Worm (Caenorhabditis elegans) whole organism, L2 larva: ENCODE data around the gene mre-11.

ENCODE experiments used
- C34F6.9 ChIP-seq: fragments of 150-350 bp; optimal IDR thresholded peaks from 2 replicates; lab custom pipeline; 2014; ENCODE audit warnings: missing biosample characterization, missing genetic modification characterization
- F13H6.1 ChIP-seq: sonication (generic microtip); optimal IDR thresholded peaks from 2 replicates; lab custom pipeline; 2016; ENCODE audit warnings: missing genetic modification characterization, missing compliant biosample characterization
- R02D3.7 ChIP-seq: fragments of 150-350 bp; optimal IDR thresholded peaks from 2 replicates; lab custom pipeline; 2014; ENCODE audit warnings: missing biosample characterization, missing genetic modification characterization
- Y55F3AM.14 ChIP-seq: fragments of 200-800 bp; sonication (Bioruptor generic); optimal IDR thresholded peaks from 2 replicates; lab custom pipeline; 2018; ENCODE audit warnings: mild to moderate bottlenecking, missing genetic modification characterization, missing compliant biosample characterization
- blmp-1 ChIP-seq: sonication (generic microtip); optimal IDR thresholded peaks from 2 replicates; lab custom pipeline; 2017; ENCODE audit warnings: missing genetic modification characterization, mild to moderate bottlenecking, missing compliant biosample characterization, antibody characterized with exemption, moderate library complexity; ENCODE audit not compliant: insufficient read depth
- ceh-82 ChIP-seq: fragments of 150-350 bp; optimal IDR thresholded peaks from 2 replicates; lab custom pipeline; 2014; ENCODE audit warnings: missing biosample characterization, missing genetic modification characterization
- crh-2 ChIP-seq: sonication (generic microtip); optimal IDR thresholded peaks from 2 replicates; lab custom pipeline; 2017; ENCODE audit warnings: missing biosample characterization, missing genetic modification characterization
- dmd-4 ChIP-seq: sonication (generic microtip); optimal IDR thresholded peaks from 2 replicates; lab custom pipeline; 2017; ENCODE audit warnings: missing biosample characterization, missing genetic modification characterization
- egl-27 ChIP-seq: sonication (generic microtip); optimal IDR thresholded peaks from 3 replicates; lab custom pipeline; 2017; ENCODE audit warnings: missing biosample characterization, missing genetic modification reagents, missing genetic modification characterization
- elt-1 ChIP-seq: fragments of 150-350 bp; optimal IDR thresholded peaks from 2 replicates; lab custom pipeline; 2014; ENCODE audit warnings: missing biosample characterization, missing genetic modification characterization
- fos-1 ChIP-seq: fragments of 150-350 bp; optimal IDR thresholded peaks from 2 replicates; lab custom pipeline; 2014; ENCODE audit warnings: missing biosample characterization, missing genetic modification characterization
- gmeb-1 ChIP-seq: fragments of 150-350 bp; optimal IDR thresholded peaks from 2 replicates; lab custom pipeline; 2014; ENCODE audit warnings: missing biosample characterization, missing genetic modification characterization
- lin-11 ChIP-seq: fragments of 150-350 bp; sonication (generic microtip); optimal IDR thresholded peaks from 2 replicates; lab custom pipeline; 2014; ENCODE audit warnings: missing biosample characterization, missing genetic modification characterization, inconsistent platforms, mixed read lengths
- lin-13 ChIP-seq: fragments of 150-350 bp; optimal IDR thresholded peaks from 2 replicates; lab custom pipeline; 2014; ENCODE audit warnings: missing biosample characterization, missing genetic modification reagents, missing genetic modification characterization
- lin-39 ChIP-seq: fragments of 150-350 bp; optimal IDR thresholded peaks from 2 replicates; lab custom pipeline; 2014; ENCODE audit warnings: missing biosample characterization, missing genetic modification reagents, missing genetic modification characterization
- lsy-2 ChIP-seq, 2 experiments: fragments of 150-350 bp in 1 of 2; sonication (generic microtip) in 1 of 2; optimal IDR thresholded peaks; 2 replicates each; lab custom pipeline; 2014 to 2017; ENCODE audit warnings: missing biosample characterization in 2 of 2, missing genetic modification characterization in 2 of 2
- mab-5 ChIP-seq: fragments of 150-350 bp; optimal IDR thresholded peaks from 2 replicates; lab custom pipeline; 2014; ENCODE audit warnings: missing biosample characterization, missing genetic modification characterization
- nhr-12 ChIP-seq: fragments of 150-350 bp; optimal IDR thresholded peaks from 2 replicates; lab custom pipeline; 2014; ENCODE audit warnings: missing biosample characterization, missing genetic modification characterization
- nhr-129 ChIP-seq: fragments of 150-350 bp; optimal IDR thresholded peaks from 2 replicates; lab custom pipeline; 2014; ENCODE audit warnings: missing biosample characterization, missing genetic modification characterization
- nhr-237 ChIP-seq: fragments of 150-350 bp; optimal IDR thresholded peaks from 2 replicates; lab custom pipeline; 2014; ENCODE audit warnings: missing biosample characterization, missing genetic modification characterization
- nhr-6 ChIP-seq: fragments of 150-350 bp; optimal IDR thresholded peaks from 2 replicates; lab custom pipeline; 2014; ENCODE audit warnings: missing biosample characterization, missing genetic modification characterization
- nhr-77 ChIP-seq: fragments of 150-350 bp; optimal IDR thresholded peaks from 2 replicates; lab custom pipeline; 2014; ENCODE audit warnings: missing biosample characterization, missing genetic modification characterization
- sem-4 ChIP-seq: fragments of 150-350 bp; optimal IDR thresholded peaks from 2 replicates; lab custom pipeline; 2014; ENCODE audit warnings: missing biosample characterization, missing genetic modification reagents, missing genetic modification characterization
- sma-3 ChIP-seq: sonication (generic microtip); optimal IDR thresholded peaks from 2 replicates; lab custom pipeline; 2016; ENCODE audit warnings: missing genetic modification reagents, missing genetic modification characterization, missing compliant biosample characterization
- sma-9 ChIP-seq, 2 experiments: fragments of 150-350 bp in 1 of 2; sonication (generic microtip) in 1 of 2; optimal IDR thresholded peaks; 2 replicates each; lab custom pipeline; 2014 to 2016; ENCODE audit warnings: missing genetic modification characterization in 2 of 2, mild to moderate bottlenecking in 1 of 2, missing biosample characterization in 1 of 2, missing compliant biosample characterization in 1 of 2, missing genetic modification reagents in 1 of 2, moderate library complexity in 1 of 2
- unc-39 ChIP-seq: fragments of 150-350 bp; optimal IDR thresholded peaks from 2 replicates; lab custom pipeline; 2014; ENCODE audit warnings: missing biosample characterization, missing genetic modification characterization
- unc-62 ChIP-seq: fragments of 150-350 bp; optimal IDR thresholded peaks from 2 replicates; lab custom pipeline; 2014; ENCODE audit warnings: missing biosample characterization, missing genetic modification reagents, missing genetic modification characterization
- ztf-11 ChIP-seq: sonication (generic microtip); optimal IDR thresholded peaks from 2 replicates; lab custom pipeline; 2017; ENCODE audit warnings: missing biosample characterization, missing genetic modification characterization
- ztf-4 ChIP-seq: fragments of 150-350 bp; optimal IDR thresholded peaks from 2 replicates; lab custom pipeline; 2014; ENCODE audit warnings: missing biosample characterization, missing genetic modification characterization

mre-11 gene

ce11 chrV:10709385-10709784 lies 27.3 kb downstream of the mre-11 start:
- TF ChIP-seq lin-11 (tag; lab: Kevin White, UChicago) (no peak), nhr-129 (tag; lab: Kevin White, UChicago) (peak; percentile 85)

- TF ChIP-seq lin-11 (tag; lab: Kevin White, UChicago): peak; percentile 45
- TF ChIP-seq nhr-129 (tag; lab: Kevin White, UChicago): no peak
These were observed 28.3 kb downstream of the mre-11 start for ce11 chrV:10708346-10708745.

DNA sequence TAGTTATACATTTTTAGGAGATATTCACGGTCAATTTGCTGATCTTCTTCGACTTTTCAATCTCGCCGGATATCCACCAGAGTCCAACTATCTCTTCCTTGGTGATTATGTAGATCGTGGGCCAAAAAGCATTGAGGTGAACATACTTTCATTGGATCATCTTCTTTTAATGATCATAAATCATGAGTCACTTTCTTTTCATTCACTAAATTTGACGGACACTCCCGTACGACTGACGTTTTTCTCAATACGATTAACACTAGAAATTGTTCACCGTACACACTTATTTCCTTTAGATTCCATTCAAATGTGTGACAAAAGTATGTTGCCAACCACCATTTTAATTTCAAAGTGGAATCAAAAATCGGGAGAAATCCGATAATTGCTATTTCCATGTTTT lies 33.8 kb downstream of the mre-11 start:
- peak; percentile 7 for TF ChIP-seq blmp-1 (tag; lab: Kevin White, UChicago)
- TF ChIP-seq egl-27: no peak
- TF ChIP-seq, all 48 proteins: peak for 1

- TF ChIP-seq elt-1 (tag; lab: Kevin White, UChicago): no peak
- no peak for TF ChIP-seq Y55F3AM.14 (GFP tag; lab: Kevin White, UChicago)
- no peak for TF ChIP-seq R02D3.7 (tag; lab: Kevin White, UChicago)
- TF ChIP-seq ceh-82: no peak
These were observed 34.4 kb downstream of the mre-11 start, which contains the start of gene pph-1 for ce11 chrV:10702249-10702648. Gene pph-1, plus strand, starts transcription at chrV:10702549.

ce11 chrV:10699122-10699521 lies 37.5 kb downstream of the mre-11 start:
- TF ChIP-seq fos-1 (no peak), crh-2 (tag; lab: Kevin White, UChicago) (peak; percentile 63)
- TF ChIP-seq, all 48 proteins: peak for 1

DNA sequence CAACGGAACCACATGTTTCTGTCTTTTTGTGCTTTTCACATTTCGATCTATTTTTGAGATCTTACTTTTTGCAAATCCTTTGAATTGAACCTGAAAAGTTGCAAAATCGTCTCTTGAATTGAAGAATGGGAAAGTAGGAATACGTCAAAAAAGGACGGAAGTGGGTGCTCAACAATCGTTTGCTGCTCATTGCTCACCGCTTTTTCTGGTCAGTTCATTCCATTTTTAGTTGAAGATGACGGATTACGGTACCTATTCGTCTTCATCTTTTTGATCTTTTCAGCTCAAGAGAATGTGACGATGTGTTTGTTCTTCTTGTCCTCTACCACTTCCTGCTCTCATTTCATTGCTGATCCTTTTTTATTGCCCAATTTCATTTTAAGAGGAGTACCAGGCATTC lies 41.5 kb downstream of the mre-11 start, which contains the start of gene C05A2.4:
Gene C05A2.4, plus strand, starts transcription at position 301 of the 400 bp plus-strand sequence.
- TF ChIP-seq lin-13 (GFP tag; lab: Kevin White, UChicago) (no peak), ztf-4 (tag; lab: Kevin White, UChicago) (no peak), nhr-12 (tag; lab: Kevin White, UChicago) (no peak), ztf-11 (no peak), crh-2 (tag; lab: Kevin White, UChicago) (no peak), gmeb-1 (tag; lab: Kevin White, UChicago) (no peak), unc-39 (no peak), mab-5 (tag; lab: Kevin White, UChicago) (no peak), R02D3.7 (tag; lab: Kevin White, UChicago) (no peak), Y55F3AM.14 (GFP tag; lab: Kevin White, UChicago) (no peak), C34F6.9 (no peak), nhr-237 (tag; lab: Kevin White, UChicago) (no peak), sem-4 (no peak), unc-62 (GFP tag; lab: Kevin White, UChicago) (no peak), blmp-1 (tag; lab: Kevin White, UChicago) (no peak), dmd-4 (tag; lab: Kevin White, UChicago) (no peak), sma-3 (GFP tag; lab: Kevin White, UChicago) (no peak), lsy-2 (tag; optimal IDR thresholded peaks at IDR 0.05; lab: Kevin White, UChicago) (no peak), lin-39 (tag; lab: Kevin White, UChicago) (no peak), sma-9 (GFP tag; optimal IDR thresholded peaks at IDR 0.05; lab: Kevin White, UChicago) (no peak), sma-9 (tag; optimal IDR thresholded peaks at IDR 0.05; lab: Kevin White, UChicago) (no peak)

ce11 chrV:10693749-10694148 lies 42.9 kb downstream of the mre-11 start:
- TF ChIP-seq egl-27 (peak; percentile 23), F13H6.1 (tag; lab: Kevin White, UChicago) (peak; percentile 77), gmeb-1 (tag; lab: Kevin White, UChicago) (peak; percentile 46), nhr-6 (tag; lab: Kevin White, UChicago) (no peak), fos-1 (peak; percentile 95), sma-9 (GFP tag; optimal IDR thresholded peaks at IDR 0.05; lab: Kevin White, UChicago) (peak; percentile 86), sma-9 (tag; optimal IDR thresholded peaks at IDR 0.05; lab: Kevin White, UChicago) (no peak), crh-2 (tag; lab: Kevin White, UChicago) (peak; percentile 47), nhr-77 (tag; lab: Kevin White, UChicago) (no peak)
